Worm (Caenorhabditis elegans): ENCODE measurements around the gene arrd-9.

The arrd-9 gene

DNA sequence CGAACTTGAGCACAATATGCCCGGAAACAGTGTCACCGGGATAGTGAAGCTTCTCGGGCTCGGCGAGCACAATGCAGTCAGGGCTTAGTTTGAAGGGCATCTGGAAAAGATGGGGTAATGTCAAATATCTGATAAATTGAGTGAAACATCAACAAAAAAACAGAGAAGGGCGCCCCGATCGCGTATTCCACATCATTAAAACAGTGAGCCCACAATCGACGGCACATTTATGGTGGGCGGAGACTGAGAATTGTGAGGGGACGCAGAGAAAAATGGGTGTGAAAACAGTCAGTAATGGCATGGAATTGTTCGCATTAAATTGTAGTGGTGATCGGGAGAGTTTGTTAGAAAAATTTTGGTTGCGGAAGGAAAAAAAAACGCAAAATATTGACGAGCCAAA lies at the start of gene arrd-9:
TSS of gene arrd-9 (minus strand) at position 101 of the 400 bp plus-strand sequence.
- no peak for TF ChIP-seq sea-1 (GFP tag; conservative IDR thresholded peaks at IDR 0.05)
- TF ChIP-seq ama-1 (optimal IDR thresholded peaks at IDR 0.05), result no peak
- TF ChIP-seq B0310.2 (tag; optimal IDR thresholded peaks at IDR 0.05), result no peak
- no peak for TF ChIP-seq ceh-13 (GFP tag; optimal IDR thresholded peaks at IDR 0.05)
- TF ChIP-seq tbx-11 (GFP tag; IDR thresholded peaks at IDR 0.05), result no peak
- no peak for TF ChIP-seq ets-7 (tag; optimal IDR thresholded peaks at IDR 0.05)
- no peak for TF ChIP-seq F13C5.2 (tag; optimal IDR thresholded peaks at IDR 0.05)
- no peak for TF ChIP-seq tra-4 (tag; optimal IDR thresholded peaks at IDR 0.05)
- no peak for TF ChIP-seq hnd-1 (tag; optimal IDR thresholded peaks at IDR 0.05)

DNA sequence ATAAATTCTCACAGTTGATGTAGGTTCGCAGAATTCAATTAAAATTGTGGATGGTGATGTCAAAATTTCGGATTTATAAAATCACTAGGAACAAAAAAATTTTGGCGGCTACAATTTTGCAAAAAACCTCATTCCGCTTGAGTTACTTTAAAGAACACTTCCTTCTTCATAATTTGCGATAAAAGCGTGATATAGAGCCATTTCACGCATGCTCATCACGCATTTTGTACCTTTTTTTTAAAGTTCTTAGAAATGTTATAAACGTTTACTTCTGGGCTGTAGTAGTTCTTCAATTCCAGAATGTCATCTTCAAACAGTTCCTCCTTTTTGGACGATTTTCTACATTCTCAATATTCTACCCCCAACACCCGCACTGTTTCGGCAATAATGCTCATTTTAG lies 47.2 kb upstream of the arrd-9 start, which contains the start of gene srx-119:
TSS of gene srx-119 (plus strand) at position 301 of the 400 bp plus-strand sequence.
- TF ChIP-seq tbx-37 (GFP tag; conservative IDR thresholded peaks at IDR 0.05) (no peak), pes-1 (GFP tag; IDR thresholded peaks at IDR 0.05) (no peak), F13C5.2 (tag; optimal IDR thresholded peaks at IDR 0.05) (no peak), hnd-1 (tag; optimal IDR thresholded peaks at IDR 0.05) (no peak), tbx-11 (GFP tag; IDR thresholded peaks at IDR 0.05) (no peak), ceh-36 (tag; optimal IDR thresholded peaks at IDR 0.05) (no peak), hmg-4 (GFP tag; optimal IDR thresholded peaks at IDR 0.05) (no peak), tra-4 (tag; optimal IDR thresholded peaks at IDR 0.05) (no peak), ceh-13 (GFP tag; optimal IDR thresholded peaks at IDR 0.05) (no peak), ama-1 (optimal IDR thresholded peaks at IDR 0.05) (no peak), B0310.2 (tag; optimal IDR thresholded peaks at IDR 0.05) (no peak), scrt-1 (GFP tag; IDR thresholded peaks at IDR 0.05) (no peak), ets-7 (tag; optimal IDR thresholded peaks at IDR 0.05) (no peak), flt-1 (GFP tag; IDR thresholded peaks at IDR 0.05) (no peak), aly-1 (tag; optimal IDR thresholded peaks at IDR 0.05) (no peak), sea-1 (GFP tag; conservative IDR thresholded peaks at IDR 0.05) (no peak)

DNA sequence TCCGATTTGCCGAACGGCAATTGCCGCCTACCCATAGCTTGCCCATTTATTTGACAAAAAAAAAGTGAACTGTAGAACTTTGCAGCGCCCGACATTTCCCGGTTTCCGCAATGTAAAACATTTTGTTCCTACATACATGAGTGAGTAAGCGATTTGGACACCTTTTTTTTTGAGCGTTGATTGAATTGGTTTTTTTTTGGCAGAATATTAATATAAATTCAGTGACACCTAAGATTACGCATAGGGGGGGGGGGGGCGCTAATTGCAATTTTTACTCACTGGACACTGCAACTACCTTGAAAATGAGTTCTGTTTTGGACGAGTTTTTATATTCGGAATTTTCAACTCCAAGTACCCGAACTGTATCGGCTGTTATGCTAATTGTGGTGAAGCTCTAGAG lies 44.8 kb upstream of the arrd-9 start, which contains the start of gene srx-118:
TSS of gene srx-118 (plus strand) at position 301 of the 400 bp plus-strand sequence.
- TF ChIP-seq hnd-1 (tag; optimal IDR thresholded peaks at IDR 0.05), result no peak
- no peak for TF ChIP-seq tra-4 (tag; optimal IDR thresholded peaks at IDR 0.05)
- no peak for TF ChIP-seq scrt-1 (GFP tag; IDR thresholded peaks at IDR 0.05)
- no peak for TF ChIP-seq B0310.2 (tag; optimal IDR thresholded peaks at IDR 0.05)

DNA sequence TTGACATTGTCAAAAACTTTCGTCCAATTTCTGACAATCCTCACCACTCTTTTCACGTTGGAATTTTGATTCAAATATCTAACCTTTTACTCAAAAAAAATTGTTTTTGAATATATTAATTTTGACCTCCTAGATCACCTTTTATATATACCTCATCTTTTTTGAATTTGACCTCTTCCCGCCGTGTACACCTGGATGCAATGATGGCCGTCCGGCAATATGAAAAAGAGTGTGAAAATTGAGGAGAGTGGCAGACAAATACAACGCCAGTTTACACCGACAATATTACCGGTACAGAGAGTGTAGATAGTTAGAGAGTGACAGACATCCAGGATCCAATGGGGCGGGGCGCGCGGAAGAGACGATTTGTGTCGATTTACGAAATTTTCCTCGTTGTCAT lies 38.9 kb upstream of the arrd-9 start, which contains the start of gene ceh-99:
TSS of gene ceh-99 (plus strand) at position 366 of the 400 bp plus-strand sequence.
- TF ChIP-seq ets-7 (tag; optimal IDR thresholded peaks at IDR 0.05), result no peak
- TF ChIP-seq ama-1 (optimal IDR thresholded peaks at IDR 0.05), result no peak
- TF ChIP-seq flt-1 (GFP tag; IDR thresholded peaks at IDR 0.05), result no peak
- no peak for TF ChIP-seq hmg-4 (GFP tag; optimal IDR thresholded peaks at IDR 0.05)
- TF ChIP-seq F13C5.2 (tag; optimal IDR thresholded peaks at IDR 0.05), result no peak
- TF ChIP-seq tra-4 (tag; optimal IDR thresholded peaks at IDR 0.05), result no peak
- no peak for TF ChIP-seq pes-1 (GFP tag; IDR thresholded peaks at IDR 0.05)
- TF ChIP-seq hnd-1 (tag; optimal IDR thresholded peaks at IDR 0.05), result no peak
- no peak for TF ChIP-seq hmbx-1 (tag; optimal IDR thresholded peaks at IDR 0.05)
- no peak for TF ChIP-seq scrt-1 (GFP tag; IDR thresholded peaks at IDR 0.05)
- no peak for TF ChIP-seq tbx-11 (GFP tag; IDR thresholded peaks at IDR 0.05)
- no peak for TF ChIP-seq ceh-36 (tag; optimal IDR thresholded peaks at IDR 0.05)
- no peak for TF ChIP-seq aly-1 (tag; optimal IDR thresholded peaks at IDR 0.05)
- no peak for TF ChIP-seq tbx-37 (GFP tag; conservative IDR thresholded peaks at IDR 0.05)
- TF ChIP-seq sea-1 (GFP tag; conservative IDR thresholded peaks at IDR 0.05), result no peak
- no peak for TF ChIP-seq ceh-13 (GFP tag; optimal IDR thresholded peaks at IDR 0.05)
- TF ChIP-seq B0310.2 (tag; optimal IDR thresholded peaks at IDR 0.05), result no peak

DNA sequence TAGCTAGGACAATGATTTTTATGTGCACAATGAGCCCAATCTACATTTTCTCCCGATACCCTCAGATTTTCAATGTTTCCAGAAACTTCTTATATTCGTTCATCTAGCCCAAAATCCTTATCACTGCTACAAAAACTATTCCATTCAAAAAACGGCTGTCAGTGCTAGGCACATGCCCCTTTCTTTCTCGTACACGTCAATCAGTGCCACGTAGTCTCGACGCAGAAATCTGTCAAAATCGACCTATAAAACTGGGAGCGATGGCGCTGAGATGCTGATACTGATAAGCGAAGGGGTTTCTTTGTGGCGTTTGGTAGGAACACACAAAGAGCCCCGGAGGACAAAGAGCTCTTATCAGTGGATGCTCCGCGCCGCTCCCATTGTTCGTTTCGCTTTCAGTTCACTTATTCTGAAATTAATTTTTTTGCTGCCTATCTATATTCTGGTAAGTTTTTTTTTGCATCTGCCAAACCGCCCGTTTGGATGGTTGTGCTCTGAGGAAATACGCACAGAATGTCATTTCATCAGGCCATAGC lies 38.2 kb upstream of the arrd-9 start, which contains the start of gene srh-70:
TSS of gene srh-70 (minus strand) at position 51 of the 536 bp plus-strand sequence.
- no peak for TF ChIP-seq flt-1 (GFP tag; IDR thresholded peaks at IDR 0.05)
- TF ChIP-seq hmg-4 (GFP tag; optimal IDR thresholded peaks at IDR 0.05), result no peak
- no peak for TF ChIP-seq pes-1 (GFP tag; IDR thresholded peaks at IDR 0.05)
- TF ChIP-seq sea-1 (GFP tag; conservative IDR thresholded peaks at IDR 0.05), result no peak

DNA sequence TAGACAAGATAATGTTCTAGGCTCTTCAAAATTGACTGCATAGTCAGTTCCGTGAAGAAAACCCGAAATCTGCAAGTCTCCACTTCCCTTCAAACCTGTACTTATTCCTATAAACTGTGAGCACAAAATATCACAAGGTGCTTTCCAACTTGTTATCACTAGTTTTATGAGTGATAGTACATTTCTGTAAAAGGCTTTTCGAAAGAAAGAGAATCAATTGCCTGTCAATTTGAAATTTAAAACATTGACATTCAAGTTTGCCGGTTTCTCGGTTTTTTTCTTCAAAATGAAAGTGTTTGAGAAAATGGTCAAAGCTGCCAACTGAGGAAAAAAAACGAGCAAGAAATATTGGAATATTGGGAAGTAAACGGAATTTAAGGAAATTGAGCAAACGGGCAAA lies 37.3 kb upstream of the arrd-9 start:
- TF ChIP-seq ceh-36 (tag; optimal IDR thresholded peaks at IDR 0.05) (no peak), flt-1 (GFP tag; IDR thresholded peaks at IDR 0.05) (no peak), F13C5.2 (tag; optimal IDR thresholded peaks at IDR 0.05) (no peak), ama-1 (optimal IDR thresholded peaks at IDR 0.05) (no peak), ets-7 (tag; optimal IDR thresholded peaks at IDR 0.05) (no peak), B0310.2 (tag; optimal IDR thresholded peaks at IDR 0.05) (no peak)

DNA sequence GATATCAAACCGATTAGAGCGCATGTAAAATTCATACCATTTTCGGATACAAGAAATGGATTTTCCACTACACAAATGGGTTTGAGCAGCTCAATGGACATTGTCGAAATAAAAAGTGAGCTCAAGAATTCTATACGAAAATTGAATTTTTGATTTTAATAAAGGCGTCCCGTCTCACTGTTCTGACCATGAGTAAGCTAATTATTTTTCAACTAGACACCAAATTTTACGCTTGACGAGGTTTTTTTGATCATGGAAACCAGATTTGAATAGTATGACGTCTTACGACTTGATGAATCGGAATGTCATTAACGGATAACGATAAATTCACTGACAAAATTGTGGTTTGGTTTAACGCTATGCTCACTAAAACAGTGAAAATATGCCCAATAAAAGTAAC lies 35.6 kb upstream of the arrd-9 start, which contains the start of gene srh-61:
TSS of gene srh-61 (minus strand) at position 101 of the 400 bp plus-strand sequence.
- TF ChIP-seq ceh-36 (tag; optimal IDR thresholded peaks at IDR 0.05), result no peak
- no peak for TF ChIP-seq ets-7 (tag; optimal IDR thresholded peaks at IDR 0.05)

DNA sequence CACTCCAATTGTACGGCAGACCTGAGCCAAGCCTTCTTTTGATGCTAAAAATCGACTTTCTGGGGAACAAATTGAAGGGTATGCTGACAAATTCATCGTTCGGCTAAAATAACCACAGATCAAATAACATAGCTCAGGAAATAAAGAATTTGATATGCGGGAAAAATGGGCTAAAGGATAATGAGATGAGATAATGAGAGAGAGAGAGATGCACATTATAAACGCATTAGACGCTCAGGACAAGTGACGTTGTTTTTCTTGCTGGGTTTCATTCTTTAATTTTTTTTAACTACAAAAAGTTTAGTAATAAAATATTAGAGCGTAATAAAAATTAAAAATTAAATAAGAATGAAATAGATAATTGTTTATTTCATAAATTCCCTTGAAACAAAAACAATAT lies 33.9 kb upstream of the arrd-9 start, which contains the start of gene srh-69:
TSS of gene srh-69 (minus strand) at position 101 of the 400 bp plus-strand sequence.
- no peak for TF ChIP-seq hmbx-1 (tag; optimal IDR thresholded peaks at IDR 0.05)
- TF ChIP-seq flt-1 (GFP tag; IDR thresholded peaks at IDR 0.05), result no peak
- no peak for TF ChIP-seq ets-7 (tag; optimal IDR thresholded peaks at IDR 0.05)

DNA sequence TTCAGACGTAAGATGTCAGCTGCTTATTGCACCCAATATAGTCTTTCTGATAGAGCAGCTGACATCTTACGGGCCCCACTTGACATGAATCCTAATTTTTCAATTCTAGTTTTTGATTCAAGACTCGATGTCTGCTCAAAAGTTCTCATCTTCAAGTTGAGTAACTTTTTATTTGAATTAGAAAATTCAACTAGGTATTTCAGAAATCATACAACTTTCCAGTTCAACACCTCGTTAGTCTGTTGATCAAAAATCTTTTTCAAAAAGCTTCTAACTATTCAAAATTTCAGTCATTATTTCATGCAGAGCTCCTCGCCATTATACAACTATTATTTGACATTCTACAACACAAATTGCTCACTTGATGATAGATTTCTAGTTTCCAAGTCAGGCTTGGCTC lies 31.2 kb upstream of the arrd-9 start, which contains the start of gene srh-73:
TSS of gene srh-73 (plus strand) at position 301 of the 400 bp plus-strand sequence.
- TF ChIP-seq hnd-1 (tag; optimal IDR thresholded peaks at IDR 0.05), result no peak
- no peak for TF ChIP-seq B0310.2 (tag; optimal IDR thresholded peaks at IDR 0.05)
- TF ChIP-seq aly-1 (tag; optimal IDR thresholded peaks at IDR 0.05), result no peak
- TF ChIP-seq tra-4 (tag; optimal IDR thresholded peaks at IDR 0.05), result no peak
- TF ChIP-seq tbx-37 (GFP tag; conservative IDR thresholded peaks at IDR 0.05), result no peak
